Worm (Caenorhabditis elegans): ENCODE measurements around the gene nlp-51.

- TF ChIP-seq egl-27 (tag; optimal IDR thresholded peaks at IDR 0.05) (no peak), elt-1 (tag; optimal IDR thresholded peaks at IDR 0.05) (no peak), unc-62 (GFP tag; optimal IDR thresholded peaks at IDR 0.05) (no peak), elt-3 (tag; optimal IDR thresholded peaks at IDR 0.05) (no peak), nhr-12 (tag; optimal IDR thresholded peaks at IDR 0.05) (no peak), ama-1 (optimal IDR thresholded peaks at IDR 0.05) (no peak)
Measured at ce11 chrII:11343300-11343869, 23.9 kb upstream of the nlp-51 start, which contains the start of gene lgc-20.

Measured in whole organism, L2 larva.